Fruit fly (Drosophila melanogaster) Kc167 (cell line): ENCODE measurements around the gene CG8460.

Source experiments
- Myc ChIP-seq: fragments of >200 bp; optimal IDR thresholded peaks from 2 replicates; lab custom pipeline; 2017; ENCODE audit warnings: missing external identifiers
- Sin3A ChIP-seq: fragments of >200 bp; optimal IDR thresholded peaks from 2 replicates; lab custom pipeline; 2018; ENCODE audit warnings: missing external identifiers
- h ChIP-seq: fragments of >200 bp; optimal IDR thresholded peaks from 3 replicates; lab custom pipeline; 2018; ENCODE audit warnings: missing external identifiers
- insv ChIP-seq: fragments of >200 bp; optimal IDR thresholded peaks from 3 replicates; lab custom pipeline; 2018; ENCODE audit warnings: missing external identifiers
- psq ChIP-seq: fragments of >200 bp; optimal IDR thresholded peaks from 2 replicates; lab custom pipeline; 2017; ENCODE audit warnings: missing external identifiers
- ttk ChIP-seq: sonication (Bioruptor generic); optimal IDR thresholded peaks from 2 replicates; lab custom pipeline; 2017; ENCODE audit warnings: missing external identifiers

CG8460 gene

dm6 chr2L:8170600-8171182 lies 26.3 kb upstream of the CG8460 start:
- TF ChIP-seq psq (lab: Kevin White, UChicago) = no peak
- TF ChIP-seq h (lab: Kevin White, UChicago) = no peak
- TF ChIP-seq insv (lab: Kevin White, UChicago) = no peak
- no peak for TF ChIP-seq Sin3A (lab: Kevin White, UChicago)
- no peak for TF ChIP-seq ttk (lab: Kevin White, UChicago)
- TF ChIP-seq Myc (lab: Kevin White, UChicago) = no peak

- no peak for TF ChIP-seq insv (lab: Kevin White, UChicago)
- TF ChIP-seq Myc (lab: Kevin White, UChicago) = no peak
- no peak for TF ChIP-seq ttk (lab: Kevin White, UChicago)
- TF ChIP-seq Sin3A (lab: Kevin White, UChicago) = no peak
- TF ChIP-seq psq (lab: Kevin White, UChicago) = no peak
- TF ChIP-seq h (lab: Kevin White, UChicago) = no peak
These were observed 25.4 kb upstream of the CG8460 start for dm6 chr2L:8171544-8171943.

- TF ChIP-seq psq (lab: Kevin White, UChicago) (no peak), insv (lab: Kevin White, UChicago) (no peak), Sin3A (lab: Kevin White, UChicago) (no peak), ttk (lab: Kevin White, UChicago) (no peak), h (lab: Kevin White, UChicago) (no peak), Myc (lab: Kevin White, UChicago) (no peak)
These were observed 12.0 kb upstream of the CG8460 start for dm6 chr2L:8185008-8185407.

dm6 chr2L:8190681-8191080 lies 6.3 kb upstream of the CG8460 start, which contains the start of gene CG34134:
Gene CG34134, minus strand, starts transcription at chr2L:8190781.
- TF ChIP-seq ttk (lab: Kevin White, UChicago) = no peak
- TF ChIP-seq Sin3A (lab: Kevin White, UChicago) = no peak
- no peak for TF ChIP-seq Myc (lab: Kevin White, UChicago)
- no peak for TF ChIP-seq psq (lab: Kevin White, UChicago)
- no peak for TF ChIP-seq insv (lab: Kevin White, UChicago)
- no peak for TF ChIP-seq h (lab: Kevin White, UChicago)

dm6 chr2L:8195722-8196323 lies 1.2 kb upstream of the CG8460 start:
- TF ChIP-seq psq (lab: Kevin White, UChicago) (no peak), insv (lab: Kevin White, UChicago) (no peak), ttk (lab: Kevin White, UChicago) (no peak), h (lab: Kevin White, UChicago) (no peak), Sin3A (lab: Kevin White, UChicago) (no peak), Myc (lab: Kevin White, UChicago) (no peak)

dm6 chr2L:8198757-8199156 lies 1.8 kb downstream of the CG8460 start, which contains the start of gene PGAP5:
Gene PGAP5, plus strand, starts transcription at chr2L:8198882.
- no peak for TF ChIP-seq psq (lab: Kevin White, UChicago)
- TF ChIP-seq Sin3A (lab: Kevin White, UChicago) = no peak
- no peak for TF ChIP-seq insv (lab: Kevin White, UChicago)
- no peak for TF ChIP-seq Myc (lab: Kevin White, UChicago)
- TF ChIP-seq ttk (lab: Kevin White, UChicago) = no peak
- no peak for TF ChIP-seq h (lab: Kevin White, UChicago)

- TF ChIP-seq psq (lab: Kevin White, UChicago) (no peak), h (lab: Kevin White, UChicago) (no peak), ttk (lab: Kevin White, UChicago) (no peak), insv (lab: Kevin White, UChicago) (no peak), Sin3A (lab: Kevin White, UChicago) (no peak), Myc (lab: Kevin White, UChicago) (no peak)
These were observed 5.6 kb downstream of the CG8460 start for dm6 chr2L:8202569-8202968.

dm6 chr2L:8203748-8204147 lies 6.8 kb downstream of the CG8460 start:
- TF ChIP-seq insv (lab: Kevin White, UChicago) = no peak
- no peak for TF ChIP-seq Sin3A (lab: Kevin White, UChicago)
- no peak for TF ChIP-seq psq (lab: Kevin White, UChicago)
- no peak for TF ChIP-seq Myc (lab: Kevin White, UChicago)
- no peak for TF ChIP-seq h (lab: Kevin White, UChicago)
- TF ChIP-seq ttk (lab: Kevin White, UChicago) = no peak

dm6 chr2L:8204366-8204765 lies 7.4 kb downstream of the CG8460 start:
- TF ChIP-seq insv (lab: Kevin White, UChicago) (no peak), Myc (lab: Kevin White, UChicago) (no peak), h (lab: Kevin White, UChicago) (no peak), Sin3A (lab: Kevin White, UChicago) (no peak)

- TF ChIP-seq ttk (lab: Kevin White, UChicago) (no peak), h (lab: Kevin White, UChicago) (no peak), insv (lab: Kevin White, UChicago) (no peak), psq (lab: Kevin White, UChicago) (no peak), Myc (lab: Kevin White, UChicago) (no peak), Sin3A (lab: Kevin White, UChicago) (no peak)
These were observed 8.1 kb downstream of the CG8460 start, which contains the start of gene SLC5A11 for dm6 chr2L:8204996-8205567. Gene SLC5A11, minus strand, starts transcription at chr2L:8205132.

- TF ChIP-seq Myc (lab: Kevin White, UChicago) (no peak), h (lab: Kevin White, UChicago) (no peak), Sin3A (lab: Kevin White, UChicago) (no peak), insv (lab: Kevin White, UChicago) (no peak), ttk (lab: Kevin White, UChicago) (no peak), psq (lab: Kevin White, UChicago) (no peak)
These were observed 8.9 kb downstream of the CG8460 start, which contains the start of gene CG8419 for dm6 chr2L:8205871-8206270. Gene CG8419, plus strand, starts transcription at chr2L:8206171.
